Fruit fly (Drosophila melanogaster) whole organism, prepupa: ENCODE data around the gene Mettl5.
A peak's percentile ranks its signal among the peaks of the same experiment; 100 is the strongest.

Experiments
- CG10631 ChIP-seq: fragments of 200-800 bp; sonication (Bioruptor generic); optimal IDR thresholded peaks from 2 replicates; lab custom pipeline; 2016; ENCODE audit warnings: missing biosample characterization, missing genetic modification characterization
- CG11294 ChIP-seq: fragments of 200-800 bp; sonication (Bioruptor generic); IDR thresholded peaks from 2 replicates; pipeline ENCODE4 v1.3.6; 2022; ENCODE audit warnings: missing biosample characterization, missing genetic modification characterization
- CG11762 ChIP-seq: fragments of 200-800 bp; sonication (Bioruptor generic); optimal IDR thresholded peaks from 3 replicates; lab custom pipeline; 2016; ENCODE audit warnings: missing biosample characterization, missing genetic modification characterization; ENCODE audit not compliant: insufficient read depth
- CG15336 ChIP-seq: fragments of 200-800 bp; sonication (Bioruptor generic); IDR thresholded peaks from 2 replicates; pipeline ENCODE4 v1.3.6; 2022; ENCODE audit warnings: missing biosample characterization, missing genetic modification characterization
- CG31627 ChIP-seq: fragments of 200-800 bp; sonication (Bioruptor generic); optimal IDR thresholded peaks from 3 replicates; lab custom pipeline; 2016; ENCODE audit warnings: missing biosample characterization, missing genetic modification characterization
- CG34406 ChIP-seq: fragments of 200-800 bp; sonication (Bioruptor generic); optimal IDR thresholded peaks from 3 replicates; lab custom pipeline; 2016; ENCODE audit warnings: missing biosample characterization, missing genetic modification characterization
- CG3919 ChIP-seq: fragments of 200-800 bp; sonication (Bioruptor generic); optimal IDR thresholded peaks from 3 replicates; lab custom pipeline; 2016; ENCODE audit warnings: missing biosample characterization, missing genetic modification characterization
- CG4318 ChIP-seq: fragments of 200-800 bp; sonication (Bioruptor generic); optimal IDR thresholded peaks from 3 replicates; lab custom pipeline; 2017; ENCODE audit warnings: missing biosample characterization, mild to moderate bottlenecking, missing genetic modification characterization
- CG6163 ChIP-seq: fragments of 200-800 bp; sonication (Bioruptor generic); IDR thresholded peaks from 3 replicates; pipeline ENCODE4 v1.3.6; 2022; ENCODE audit warnings: missing biosample characterization, missing genetic modification characterization
- CG6276 ChIP-seq: fragments of 200-800 bp; sonication (Bioruptor generic); optimal IDR thresholded peaks from 2 replicates; lab custom pipeline; 2017; ENCODE audit warnings: missing biosample characterization, mild to moderate bottlenecking, missing genetic modification characterization
- CG8119 ChIP-seq: fragments of 200-800 bp; sonication (Bioruptor generic); IDR thresholded peaks from 3 replicates; pipeline ENCODE4 v1.3.6; 2022; ENCODE audit warnings: missing biosample characterization, missing genetic modification characterization
- Eip75B ChIP-seq: fragments of 200-800 bp; sonication (Bioruptor generic); optimal IDR thresholded peaks from 3 replicates; lab custom pipeline; 2016; ENCODE audit warnings: missing biosample characterization, missing genetic modification characterization
- Eip78C ChIP-seq: fragments of 200-800 bp; sonication (Bioruptor generic); peaks from one replicate; lab custom pipeline; 2016; ENCODE audit warnings: missing biosample characterization, missing genetic modification characterization
- Eip93F ChIP-seq: fragments of 200-800 bp; sonication (Bioruptor generic); optimal IDR thresholded peaks from 2 replicates; lab custom pipeline; 2016; ENCODE audit warnings: missing biosample characterization, mild to moderate bottlenecking, missing genetic modification characterization
- Ets21C ChIP-seq: fragments of 200-800 bp; sonication (Bioruptor generic); optimal IDR thresholded peaks from 3 replicates; lab custom pipeline; 2016; ENCODE audit warnings: missing biosample characterization, missing genetic modification characterization
- Ets96B ChIP-seq: fragments of 200-800 bp; optimal IDR thresholded peaks from 2 replicates; lab custom pipeline; 2019; ENCODE audit warnings: missing biosample characterization, mild to moderate bottlenecking, missing genetic modification characterization, moderate library complexity
- Gug ChIP-seq: fragments of 200-800 bp; sonication (Bioruptor generic); IDR thresholded peaks from 2 replicates; pipeline ENCODE4 v1.3.6; 2022; ENCODE audit warnings: missing biosample characterization, missing genetic modification characterization
- Hr39 ChIP-seq: fragments of 200-800 bp; sonication (Bioruptor generic); optimal IDR thresholded peaks from 2 replicates; lab custom pipeline; 2016; ENCODE audit warnings: missing biosample characterization, missing genetic modification characterization
- Hr4 ChIP-seq: fragments of 200-800 bp; sonication (Bioruptor generic); optimal IDR thresholded peaks from 3 replicates; lab custom pipeline; 2016; ENCODE audit warnings: missing biosample characterization, missing genetic modification characterization
- Smox ChIP-seq: fragments of 200-800 bp; sonication (Bioruptor generic); optimal IDR thresholded peaks from 3 replicates; lab custom pipeline; 2016; ENCODE audit warnings: missing biosample characterization, missing genetic modification characterization
- Sox102F ChIP-seq: fragments of 200-800 bp; sonication (Bioruptor generic); optimal IDR thresholded peaks from 2 replicates; lab custom pipeline; 2016; ENCODE audit warnings: missing biosample characterization, mild to moderate bottlenecking, missing genetic modification characterization
- Sox14 ChIP-seq: fragments of 200-800 bp; sonication (Bioruptor generic); optimal IDR thresholded peaks from 3 replicates; lab custom pipeline; 2016; ENCODE audit warnings: missing biosample characterization, missing genetic modification characterization
- achi ChIP-seq: fragments of 200-800 bp; sonication (Bioruptor generic); optimal IDR thresholded peaks from 3 replicates; lab custom pipeline; 2016; ENCODE audit warnings: missing biosample characterization, missing genetic modification characterization
- acj6 ChIP-seq: fragments of 200-800 bp; sonication (Bioruptor generic); optimal IDR thresholded peaks from 3 replicates; lab custom pipeline; 2016; ENCODE audit warnings: missing biosample characterization, missing genetic modification characterization
- cyc ChIP-seq: fragments of 200-800 bp; sonication (Bioruptor generic); optimal IDR thresholded peaks from 3 replicates; lab custom pipeline; 2016; ENCODE audit warnings: missing biosample characterization, missing genetic modification characterization
- dac ChIP-seq: fragments of 200-800 bp; sonication (Bioruptor generic); optimal IDR thresholded peaks from 2 replicates; lab custom pipeline; 2017; ENCODE audit warnings: missing biosample characterization, mild to moderate bottlenecking, missing genetic modification characterization
- dsx ChIP-seq: fragments of 200-800 bp; optimal IDR thresholded peaks from 3 replicates; lab custom pipeline; 2019; ENCODE audit warnings: missing biosample characterization, mild to moderate bottlenecking, missing genetic modification characterization, moderate library complexity; ENCODE audit not compliant: poor library complexity, severe bottlenecking
- eg ChIP-seq: fragments of 200-800 bp; sonication (Bioruptor generic); IDR thresholded peaks from 3 replicates; pipeline ENCODE4 v1.3.6; 2022; ENCODE audit warnings: missing biosample characterization, missing genetic modification characterization
- esn ChIP-seq: fragments of 200-800 bp; sonication (Bioruptor generic); optimal IDR thresholded peaks from 2 replicates; lab custom pipeline; 2016; ENCODE audit warnings: missing biosample characterization, mild to moderate bottlenecking, missing genetic modification characterization, moderate library complexity
- fkh ChIP-seq: fragments of 200-800 bp; sonication (Bioruptor generic); optimal IDR thresholded peaks from 3 replicates; lab custom pipeline; 2017; ENCODE audit warnings: missing biosample characterization, mild to moderate bottlenecking, missing genetic modification characterization, moderate library complexity
- pdm3 ChIP-seq: fragments of 200-800 bp; sonication (Bioruptor generic); optimal IDR thresholded peaks from 3 replicates; lab custom pipeline; 2016; ENCODE audit warnings: missing biosample characterization, missing genetic modification characterization
- spab ChIP-seq: fragments of 200-800 bp; sonication (Bioruptor generic); optimal IDR thresholded peaks from 2 replicates; lab custom pipeline; 2017; ENCODE audit warnings: missing biosample characterization, mild to moderate bottlenecking, missing genetic modification characterization, missing genetic modification reagents
- svp ChIP-seq: fragments of 200-800 bp; sonication (Bioruptor generic); peaks from one replicate; lab custom pipeline; 2016; ENCODE audit warnings: missing biosample characterization, missing genetic modification characterization
- topi ChIP-seq: fragments of 200-800 bp; sonication (Bioruptor generic); optimal IDR thresholded peaks from 3 replicates; lab custom pipeline; 2016; ENCODE audit warnings: missing biosample characterization, missing genetic modification characterization
- vri ChIP-seq: fragments of 200-800 bp; sonication (Bioruptor generic); optimal IDR thresholded peaks from 3 replicates; lab custom pipeline; 2016; ENCODE audit warnings: missing biosample characterization, mild to moderate bottlenecking, missing genetic modification characterization

Mettl5 gene

dm6 chr3L:19264141-19264487, 548 bp downstream of the Mettl5 start, which contains the start of gene Max (continued):
- TF ChIP-seq dsx (peak; percentile 60), fkh (GFP tag; lab: Kevin White, UChicago) (peak; percentile 32), CG6163 (GFP tag; lab: Robert Waterston, UW) (peak; percentile 73), CG4318 (GFP tag; lab: Kevin White, UChicago) (peak; percentile 4), Eip75B (peak; percentile 26), acj6 (GFP tag; lab: Kevin White, UChicago) (peak; percentile 71), pdm3 (GFP tag; lab: Kevin White, UChicago) (peak; percentile 41), CG11294 (no peak), CG31627 (GFP tag; lab: Kevin White, UChicago) (peak; percentile 46), CG6276 (GFP tag; lab: Kevin White, UChicago) (no peak), dac (GFP tag; lab: Kevin White, UChicago) (peak; percentile 1), Gug (GFP tag; lab: Robert Waterston, UW) (no peak)

- TF ChIP-seq Eip78C (GFP tag; lab: Kevin White, UChicago) (peak; percentile 63), CG10631 (no peak), CG15336 (no peak), esn (peak; percentile 4)
- TF ChIP-seq, all 60 proteins: peak for 2
These were observed 2.2 kb downstream of the Mettl5 start, which contains the start of gene CG45081 for dm6 chr3L:19265761-19266160. Gene CG45081, plus strand, starts transcription at chr3L:19266061.

- peak; percentile 39; the same call in 1 of the 3 replicates for TF ChIP-seq eg
- TF ChIP-seq topi, result peak; percentile 9
- TF ChIP-seq vri (GFP tag; lab: Kevin White, UChicago), result peak; percentile 40
- peak; percentile 60 for TF ChIP-seq Eip78C (GFP tag; lab: Kevin White, UChicago)
- TF ChIP-seq CG4318 (GFP tag; lab: Kevin White, UChicago), result no peak
- TF ChIP-seq Sox102F (GFP tag; lab: Kevin White, UChicago), result peak; percentile 3
- peak; percentile 51 for TF ChIP-seq Sox14 (GFP tag; lab: Kevin White, UChicago)
- TF ChIP-seq CG3919 (GFP tag; lab: Kevin White, UChicago), result peak; percentile 29
- peak; percentile 97 for TF ChIP-seq svp
- no peak for TF ChIP-seq dac (GFP tag; lab: Kevin White, UChicago)
These were observed 5.3 kb downstream of the Mettl5 start, which contains the start of the genes Aldh7A1 and CG14085 for dm6 chr3L:19268720-19269401. Gene Aldh7A1, minus strand, starts transcription at chr3L:19268913. Gene CG14085, plus strand, starts transcription at chr3L:19269351.

dm6 chr3L:19270542-19270941, 7.0 kb downstream of the Mettl5 start, which contains the start of gene CG14088:
Gene CG14088, minus strand, starts transcription at chr3L:19270642.
- TF ChIP-seq spab (no peak), Eip93F (GFP tag; lab: Kevin White, UChicago) (no peak), CG34406 (GFP tag; lab: Kevin White, UChicago) (no peak), Sox14 (GFP tag; lab: Kevin White, UChicago) (no peak), Gug (GFP tag; lab: Robert Waterston, UW) (no peak), Ets21C (GFP tag; lab: Kevin White, UChicago) (no peak), CG3919 (GFP tag; lab: Kevin White, UChicago) (no peak), Ets96B (tag; lab: Kevin White, UChicago) (no peak), Eip75B (no peak), svp (no peak), achi (GFP tag; lab: Kevin White, UChicago) (no peak), dsx (no peak), dac (GFP tag; lab: Kevin White, UChicago) (no peak), Hr4 (no peak), CG8119 (no peak), CG11294 (no peak), Smox (no peak), esn (no peak)

- TF ChIP-seq Smox (no peak), CG34406 (GFP tag; lab: Kevin White, UChicago) (no peak), CG8119 (no peak), Gug (GFP tag; lab: Robert Waterston, UW) (no peak), Sox14 (GFP tag; lab: Kevin White, UChicago) (no peak), cyc (GFP tag; lab: Kevin White, UChicago) (no peak), fkh (GFP tag; lab: Kevin White, UChicago) (no peak), CG11762 (no peak), Hr39 (GFP tag; lab: Kevin White, UChicago) (no peak)
These were observed 11.9 kb downstream of the Mettl5 start, which contains the start of gene CG14086 for dm6 chr3L:19275491-19275890. Gene CG14086, plus strand, starts transcription at chr3L:19275791.
